Fruit fly (Drosophila melanogaster) whole organism, embryonic: ENCODE results near the gene CG16758.
A peak's percentile ranks its signal among the peaks of the same experiment; 100 is the strongest.

Source experiments
- Bdp1 ChIP-seq: fragments of 200-800 bp; sonication (Bioruptor generic); optimal IDR thresholded peaks from 3 replicates; lab custom pipeline; 2016; ENCODE audit warnings: missing biosample characterization, missing genetic modification characterization
- CG10979 ChIP-seq: fragments of 200-800 bp; sonication (Bioruptor generic); optimal IDR thresholded peaks from 2 replicates; lab custom pipeline; 2018; ENCODE audit warnings: missing biosample characterization, mild to moderate bottlenecking, missing genetic modification characterization, moderate library complexity
- CG11456 ChIP-seq: fragments of 200-800 bp; sonication (Bioruptor generic); IDR thresholded peaks from 3 replicates; pipeline ENCODE4 v1.3.6; 2022; ENCODE audit warnings: missing biosample characterization, missing genetic modification characterization
- CG14965 ChIP-seq: fragments of 200-800 bp; sonication (Bioruptor generic); optimal IDR thresholded peaks from 2 replicates; lab custom pipeline; 2016; ENCODE audit warnings: missing biosample characterization, missing genetic modification characterization, borderline replicate concordance
- CG15269 ChIP-seq: fragments of 200-800 bp; sonication (Bioruptor generic); optimal IDR thresholded peaks from 2 replicates; lab custom pipeline; 2018; ENCODE audit warnings: missing biosample characterization, mild to moderate bottlenecking, missing genetic modification characterization, moderate library complexity
- CG15514 ChIP-seq: fragments of 200-800 bp; sonication (Bioruptor generic); optimal IDR thresholded peaks from 3 replicates; lab custom pipeline; 2017; ENCODE audit warnings: missing biosample characterization, missing genetic modification characterization, mild to moderate bottlenecking, moderate library complexity, missing genetic modification reagents
- CG17385 ChIP-seq: fragments of 200-800 bp; sonication (Bioruptor generic); optimal IDR thresholded peaks from 3 replicates; lab custom pipeline; 2018; ENCODE audit warnings: missing biosample characterization, mild to moderate bottlenecking, missing genetic modification characterization
- CG17802 ChIP-seq: fragments of 200-800 bp; sonication (Bioruptor generic); optimal IDR thresholded peaks from 2 replicates; lab custom pipeline; 2018; ENCODE audit warnings: missing biosample characterization, mild to moderate bottlenecking, missing genetic modification characterization, moderate library complexity
- CG3065 ChIP-seq: fragments of 200-800 bp; sonication (Bioruptor generic); optimal IDR thresholded peaks from 2 replicates; lab custom pipeline; 2016; ENCODE audit warnings: missing biosample characterization, missing genetic modification characterization
- CG31441 ChIP-seq: fragments of 200-800 bp; sonication (Bioruptor generic); IDR thresholded peaks from 2 replicates; pipeline ENCODE4 v1.3.6; 2022; ENCODE audit warnings: missing biosample characterization, missing genetic modification characterization
- CG32767 ChIP-seq: fragments of 200-800 bp; sonication (Bioruptor generic); IDR thresholded peaks from 2 replicates; pipeline ENCODE4 v1.3.6; 2022; ENCODE audit warnings: missing biosample characterization, missing genetic modification characterization
- CG34422 ChIP-seq: fragments of 200-800 bp; sonication (Bioruptor generic); IDR thresholded peaks from 3 replicates; pipeline ENCODE4 v1.3.6; 2022; ENCODE audit warnings: missing biosample characterization, missing genetic modification characterization
- CG3838 ChIP-seq: fragments of 200-800 bp; sonication (Bioruptor generic); optimal IDR thresholded peaks from 3 replicates; lab custom pipeline; 2016; ENCODE audit warnings: missing biosample characterization, missing genetic modification characterization
- CG3847 ChIP-seq: fragments of 200-800 bp; sonication (Bioruptor generic); IDR thresholded peaks from 2 replicates; pipeline ENCODE4 v1.3.6; 2022; ENCODE audit warnings: missing biosample characterization, missing genetic modification characterization
- CG43689 ChIP-seq: fragments of 200-800 bp; sonication (Bioruptor generic); IDR thresholded peaks from 2 replicates; pipeline ENCODE4 v1.3.6; 2022; ENCODE audit warnings: missing biosample characterization, missing genetic modification characterization
- CG4617 ChIP-seq: fragments of 200-800 bp; sonication (Bioruptor generic); optimal IDR thresholded peaks from 3 replicates; lab custom pipeline; 2016; ENCODE audit warnings: missing biosample characterization, missing genetic modification characterization, borderline replicate concordance
- CG4820 ChIP-seq: fragments of 200-800 bp; sonication (Bioruptor generic); optimal IDR thresholded peaks from 3 replicates; lab custom pipeline; 2016; ENCODE audit warnings: missing biosample characterization, missing genetic modification characterization
- CG6272 ChIP-seq: fragments of 200-800 bp; sonication (Bioruptor generic); IDR thresholded peaks from 2 replicates; pipeline ENCODE4 v1.3.6; 2022; ENCODE audit warnings: missing biosample characterization, missing genetic modification characterization
- CG7357 ChIP-seq: fragments of 200-800 bp; sonication (Bioruptor generic); IDR thresholded peaks from 3 replicates; pipeline ENCODE4 v1.3.6; 2022; ENCODE audit warnings: missing biosample characterization, missing genetic modification characterization
- CHES-1-like ChIP-seq: fragments of 200-800 bp; sonication (Bioruptor generic); optimal IDR thresholded peaks from 2 replicates; lab custom pipeline; 2016; ENCODE audit warnings: missing biosample characterization, missing genetic modification characterization
- Deaf1 ChIP-seq: fragments of 200-800 bp; optimal IDR thresholded peaks from 3 replicates; lab custom pipeline; 2019; ENCODE audit warnings: missing biosample characterization, mild to moderate bottlenecking, missing genetic modification characterization, moderate library complexity
- HLH3B ChIP-seq: fragments of 200-800 bp; sonication (Bioruptor generic); IDR thresholded peaks from 2 replicates; pipeline ENCODE4 v1.3.6; 2022; ENCODE audit warnings: missing biosample characterization, missing genetic modification characterization
- HLHmδ ChIP-seq: fragments of 200-800 bp; sonication (Bioruptor generic); optimal IDR thresholded peaks from 2 replicates; lab custom pipeline; 2018; ENCODE audit warnings: missing biosample characterization, mild to moderate bottlenecking, missing genetic modification characterization, moderate library complexity
- Hmr ChIP-seq: fragments of 200-800 bp; sonication (Bioruptor generic); optimal IDR thresholded peaks from 3 replicates; lab custom pipeline; 2017; ENCODE audit warnings: mild to moderate bottlenecking, missing biosample characterization, missing genetic modification reagents, missing genetic modification characterization
- Hmx ChIP-seq: fragments of 200-800 bp; sonication (Bioruptor generic); optimal IDR thresholded peaks from 2 replicates; lab custom pipeline; 2016; ENCODE audit warnings: missing biosample characterization, missing genetic modification characterization
- Hr39 ChIP-seq: fragments of >200 bp; optimal IDR thresholded peaks from 2 replicates; lab custom pipeline; 2017
- Hsf ChIP-seq: fragments of 200-800 bp; sonication (Bioruptor generic); optimal IDR thresholded peaks from 3 replicates; lab custom pipeline; 2016; ENCODE audit warnings: missing biosample characterization, missing genetic modification characterization
- Max ChIP-seq: fragments of 200-800 bp; sonication (Bioruptor generic); optimal IDR thresholded peaks from 2 replicates; lab custom pipeline; 2016; ENCODE audit warnings: missing biosample characterization, mild to moderate bottlenecking, missing genetic modification characterization
- Ssrp ChIP-seq: fragments of 200-800 bp; sonication (Bioruptor generic); optimal IDR thresholded peaks from 2 replicates; lab custom pipeline; 2018; ENCODE audit warnings: missing biosample characterization, mild to moderate bottlenecking, missing genetic modification characterization, moderate library complexity
- TFAM ChIP-seq: fragments of 200-800 bp; sonication (Bioruptor generic); optimal IDR thresholded peaks from 2 replicates; lab custom pipeline; 2017; ENCODE audit warnings: missing biosample characterization, missing genetic modification characterization, inconsistent platforms
- Taf1 ChIP-seq: fragments of 200-800 bp; sonication (Bioruptor generic); IDR thresholded peaks from 2 replicates; pipeline ENCODE4 v1.3.6; 2022; ENCODE audit warnings: missing biosample characterization, missing genetic modification characterization
- Xbp1 ChIP-seq: fragments of 200-800 bp; sonication (Bioruptor generic); optimal IDR thresholded peaks from 3 replicates; lab custom pipeline; 2016; ENCODE audit warnings: missing biosample characterization, mild to moderate bottlenecking, missing genetic modification characterization
- al ChIP-seq: fragments of 200-800 bp; sonication (Bioruptor generic); IDR thresholded peaks from 2 replicates; pipeline ENCODE4 v1.3.6; 2022; ENCODE audit warnings: missing biosample characterization, missing genetic modification characterization
- danr ChIP-seq: fragments of 200-800 bp; sonication (Bioruptor generic); IDR thresholded peaks from 2 replicates; pipeline ENCODE4 v1.3.6; 2022; ENCODE audit warnings: missing biosample characterization, missing genetic modification characterization
- dati ChIP-seq: fragments of 200-800 bp; sonication (Bioruptor generic); IDR thresholded peaks from 2 replicates; pipeline ENCODE4 v1.3.6; 2022; ENCODE audit warnings: missing biosample characterization, missing genetic modification characterization
- dm ChIP-seq: fragments of 200-800 bp; sonication (Bioruptor generic); optimal IDR thresholded peaks from 3 replicates; lab custom pipeline; 2016; ENCODE audit warnings: missing biosample characterization, missing genetic modification characterization
- dmrt11E ChIP-seq: fragments of 200-800 bp; sonication (Bioruptor generic); optimal IDR thresholded peaks from 3 replicates; lab custom pipeline; 2018; ENCODE audit warnings: missing biosample characterization, mild to moderate bottlenecking, missing genetic modification characterization, moderate library complexity
- ewg ChIP-seq: fragments of 200-800 bp; sonication (Bioruptor generic); optimal IDR thresholded peaks from 3 replicates; lab custom pipeline; 2017; ENCODE audit warnings: mild to moderate bottlenecking, missing biosample characterization, missing genetic modification reagents, missing genetic modification characterization
- gfzf ChIP-seq: fragments of 200-800 bp; sonication (Bioruptor generic); optimal IDR thresholded peaks from 2 replicates; lab custom pipeline; 2016; ENCODE audit warnings: missing biosample characterization, mild to moderate bottlenecking, missing genetic modification characterization, moderate library complexity
- grau ChIP-seq: fragments of 200-800 bp; optimal IDR thresholded peaks from 3 replicates; lab custom pipeline; 2019; ENCODE audit warnings: missing biosample characterization, mild to moderate bottlenecking, missing genetic modification characterization, moderate library complexity
- h ChIP-seq: fragments of >200 bp; optimal IDR thresholded peaks from 2 replicates; lab custom pipeline; 2017
- hbn ChIP-seq: fragments of 200-800 bp; sonication (Bioruptor generic); IDR thresholded peaks from 2 replicates; pipeline ENCODE4 v1.3.6; 2022; ENCODE audit warnings: missing biosample characterization, missing genetic modification characterization; ENCODE audit not compliant: partially characterized antibody
- luna ChIP-seq: fragments of 200-800 bp; sonication (Bioruptor generic); optimal IDR thresholded peaks from 2 replicates; lab custom pipeline; 2016; ENCODE audit warnings: missing biosample characterization, missing genetic modification characterization
- phol ChIP-seq: fragments of 200-800 bp; sonication (Bioruptor generic); optimal IDR thresholded peaks from 3 replicates; lab custom pipeline; 2018; ENCODE audit warnings: missing biosample characterization, mild to moderate bottlenecking, missing genetic modification characterization, moderate library complexity
- repo ChIP-seq: fragments of 200-800 bp; sonication (Bioruptor generic); optimal IDR thresholded peaks from 2 replicates; lab custom pipeline; 2016; ENCODE audit warnings: missing biosample characterization, missing genetic modification characterization
- slou ChIP-seq: fragments of 200-800 bp; sonication (Bioruptor generic); optimal IDR thresholded peaks from 3 replicates; lab custom pipeline; 2016; ENCODE audit warnings: missing biosample characterization, missing genetic modification characterization
- so ChIP-seq: fragments of 200-800 bp; sonication (Bioruptor generic); IDR thresholded peaks from 3 replicates; pipeline ENCODE4 v1.3.6; 2022; ENCODE audit warnings: missing biosample characterization, missing genetic modification characterization
- tap ChIP-seq: fragments of 200-800 bp; optimal IDR thresholded peaks from 3 replicates; lab custom pipeline; 2019; ENCODE audit warnings: missing biosample characterization, mild to moderate bottlenecking, missing genetic modification characterization, moderate library complexity
- tna ChIP-seq: fragments of 200-800 bp; sonication (Bioruptor generic); IDR thresholded peaks from 2 replicates; pipeline ENCODE4 v1.3.6; 2022; ENCODE audit warnings: missing biosample characterization, missing genetic modification characterization; ENCODE audit not compliant: partially characterized antibody
- vnd ChIP-seq: fragments of 200-800 bp; sonication (Bioruptor generic); IDR thresholded peaks from 3 replicates; pipeline ENCODE4 v1.3.6; 2022; ENCODE audit warnings: missing biosample characterization, missing genetic modification characterization; ENCODE audit not compliant: partially characterized antibody

Gene CG16758

dm6 chr3L:2536969-2537600 lies 33.7 kb upstream of the CG16758 start (continued):
- TF ChIP-seq CG34422 (GFP tag; lab: Robert Waterston, UW), result no peak
- TF ChIP-seq tap (tag; lab: Kevin White, UChicago), result peak; percentile 63
- TF ChIP-seq CG10979 (tag; lab: Kevin White, UChicago), result peak; percentile 34
- peak; percentile 47 for TF ChIP-seq CG3065
- no peak for TF ChIP-seq hbn (GFP tag; lab: Robert Waterston, UW)
- peak; percentile 12 for TF ChIP-seq Deaf1 (tag; lab: Kevin White, UChicago)
- TF ChIP-seq Bdp1, result peak; percentile 61
- peak; percentile 64; the same call in 1 of the 2 replicates for TF ChIP-seq HLH3B (GFP tag; lab: Robert Waterston, UW)
- TF ChIP-seq CG15514 (GFP tag; lab: Kevin White, UChicago), result peak; percentile 79
- TF ChIP-seq dati (GFP tag; lab: Robert Waterston, UW), result no peak
- TF ChIP-seq Taf1 (GFP tag; lab: Robert Waterston, UW), result no peak
- TF ChIP-seq h (lab: Kevin White, UChicago), result no peak
- TF ChIP-seq tna (GFP tag; lab: Robert Waterston, UW), result no peak
- peak; percentile 66 for TF ChIP-seq CG17385 (GFP tag; lab: Kevin White, UChicago)
- 0 out of 2 replicates have a peak, but pooled peaks have one; percentile 44 for TF ChIP-seq CG32767 (GFP tag; lab: Robert Waterston, UW)
- TF ChIP-seq Hr39 (lab: Kevin White, UChicago), result no peak
- peak; percentile 27 for TF ChIP-seq CHES-1-like (GFP tag; lab: Kevin White, UChicago)
- TF ChIP-seq danr, result no peak
- TF ChIP-seq CG17802 (tag; lab: Kevin White, UChicago), result peak; percentile 70
- TF ChIP-seq CG11456 (GFP tag; lab: Robert Waterston, UW), result peak; percentile 62; the same call in 1 of the 3 replicates
- TF ChIP-seq HLHmδ (GFP tag; lab: Kevin White, UChicago), result peak; percentile 93
- no peak for TF ChIP-seq dm (GFP tag; lab: Kevin White, UChicago)
- TF ChIP-seq phol (tag; lab: Kevin White, UChicago), result peak; percentile 55
- no peak for TF ChIP-seq luna (GFP tag; lab: Kevin White, UChicago)
- TF ChIP-seq ewg (GFP tag; lab: Kevin White, UChicago), result no peak
- peak; percentile 73; the same call in 2 of the 3 replicates for TF ChIP-seq so (GFP tag; lab: Robert Waterston, UW)
- TF ChIP-seq Hsf (GFP tag; lab: Kevin White, UChicago), result peak; percentile 20
- TF ChIP-seq Hmx (GFP tag; lab: Kevin White, UChicago), result no peak
- TF ChIP-seq dmrt11E (tag; lab: Kevin White, UChicago), result peak; percentile 39
- peak; percentile 37 for TF ChIP-seq CG4820 (GFP tag; lab: Kevin White, UChicago)
- no peak for TF ChIP-seq CG4617 (GFP tag; lab: Kevin White, UChicago)
- peak; percentile 65 for TF ChIP-seq CG31441 (GFP tag; lab: Robert Waterston, UW)
- peak; percentile 61 for TF ChIP-seq CG15269
- TF ChIP-seq TFAM, result peak; percentile 37
- TF ChIP-seq vnd, result no peak
- TF ChIP-seq Ssrp, result no peak
- TF ChIP-seq CG43689 (GFP tag; lab: Robert Waterston, UW), result peak; percentile 35; the same call in 1 of the 2 replicates
- 0 out of 3 replicates have a peak, but pooled peaks have one; percentile 11 for TF ChIP-seq CG7357 (GFP tag; lab: Robert Waterston, UW)
- no peak for TF ChIP-seq CG6272
- TF ChIP-seq al (GFP tag; lab: Robert Waterston, UW), result no peak
- peak; percentile 27 for TF ChIP-seq CG14965
- no peak; the same call in 1 of the 2 replicates for TF ChIP-seq CG3847 (GFP tag; lab: Robert Waterston, UW)
- peak; percentile 80 for TF ChIP-seq Hmr
- TF ChIP-seq grau (tag; lab: Kevin White, UChicago), result peak; percentile 41
- peak; percentile 8 for TF ChIP-seq CG3838 (GFP tag; lab: Kevin White, UChicago)
- TF ChIP-seq gfzf (GFP tag; lab: Kevin White, UChicago), result no peak
- TF ChIP-seq repo (GFP tag; lab: Kevin White, UChicago), result peak; percentile 54
- no peak for TF ChIP-seq Xbp1
- TF ChIP-seq Max (GFP tag; lab: Kevin White, UChicago), result peak; percentile 27
- no peak for TF ChIP-seq slou (GFP tag; lab: Kevin White, UChicago)
